Fruit fly (Drosophila melanogaster) whole organism, embryonic: Measurements from ENCODE around the gene CG11790.

Source experiments
- Awh ChIP-seq: fragments of 200-800 bp; sonication (Bioruptor generic); IDR thresholded peaks from 2 replicates; pipeline ENCODE4, ENCODE4 v1.3.6; 2022; ENCODE audit warnings: missing biosample characterization, missing genetic modification characterization
- B-H1 ChIP-seq: fragments of 200-800 bp; sonication (Bioruptor generic); IDR thresholded peaks from 3 replicates; pipeline ENCODE4 v1.3.6; 2022; ENCODE audit warnings: missing biosample characterization, missing genetic modification characterization
- BEAF-32 ChIP-seq: fragments of 200-800 bp; sonication (Bioruptor generic); optimal IDR thresholded peaks from 3 replicates; lab custom pipeline; 2017; ENCODE audit warnings: missing biosample characterization, missing genetic modification characterization, mild to moderate bottlenecking, moderate library complexity, missing genetic modification reagents
- CG12071 ChIP-seq: fragments of 200-800 bp; sonication (Bioruptor generic); optimal IDR thresholded peaks from 3 replicates; lab custom pipeline; 2018; ENCODE audit warnings: missing biosample characterization, mild to moderate bottlenecking, missing genetic modification characterization
- CG13287 ChIP-seq: fragments of 200-800 bp; sonication (Bioruptor generic); IDR thresholded peaks from 2 replicates; pipeline ENCODE4 v1.3.6; 2022; ENCODE audit warnings: missing biosample characterization, missing genetic modification characterization; ENCODE audit not compliant: partially characterized antibody
- CG13296 ChIP-seq: fragments of 200-800 bp; sonication (Bioruptor generic); optimal IDR thresholded peaks from 3 replicates; lab custom pipeline; 2018; ENCODE audit warnings: missing biosample characterization, mild to moderate bottlenecking, missing genetic modification characterization
- CG13424 ChIP-seq: fragments of 200-800 bp; sonication (Bioruptor generic); optimal IDR thresholded peaks from 2 replicates; lab custom pipeline; 2019; ENCODE audit warnings: missing biosample characterization, mild to moderate bottlenecking, missing genetic modification characterization, moderate library complexity
- CG14050 ChIP-seq: fragments of 200-800 bp; sonication (Bioruptor generic); IDR thresholded peaks from 3 replicates; pipeline ENCODE4 v1.3.6; 2022; ENCODE audit warnings: missing biosample characterization, missing genetic modification characterization
- CG15011 ChIP-seq: fragments of 200-800 bp; sonication (Bioruptor generic); optimal IDR thresholded peaks from 3 replicates; lab custom pipeline; 2018; ENCODE audit warnings: missing biosample characterization, mild to moderate bottlenecking, missing genetic modification characterization
- CG18262 ChIP-seq: fragments of 200-800 bp; optimal IDR thresholded peaks from 3 replicates; lab custom pipeline; 2019; ENCODE audit warnings: missing biosample characterization, mild to moderate bottlenecking, missing genetic modification characterization, moderate library complexity
- CG18619 ChIP-seq: fragments of 200-800 bp; sonication (Bioruptor generic); optimal IDR thresholded peaks from 3 replicates; lab custom pipeline; 2017; ENCODE audit warnings: missing biosample characterization, mild to moderate bottlenecking, missing genetic modification characterization
- CG2202 ChIP-seq: fragments of 200-800 bp; sonication (Bioruptor generic); optimal IDR thresholded peaks from 2 replicates; lab custom pipeline; 2018; ENCODE audit warnings: missing biosample characterization, mild to moderate bottlenecking, missing genetic modification characterization
- CG30431 ChIP-seq: fragments of 200-800 bp; sonication (Bioruptor generic); optimal IDR thresholded peaks from 2 replicates; lab custom pipeline; 2017; ENCODE audit warnings: missing biosample characterization, missing genetic modification characterization
- CG3281 ChIP-seq: fragments of 200-800 bp; sonication (Bioruptor generic); optimal IDR thresholded peaks from 3 replicates; lab custom pipeline; 2017; ENCODE audit warnings: missing biosample characterization, mild to moderate bottlenecking, missing genetic modification characterization
- CG4360 ChIP-seq: fragments of 200-800 bp; sonication (Bioruptor generic); IDR thresholded peaks from 2 replicates; pipeline ENCODE4 v1.3.6; 2022; ENCODE audit warnings: missing biosample characterization, missing genetic modification characterization
- CG6654 ChIP-seq: fragments of 200-800 bp; sonication (Bioruptor generic); optimal IDR thresholded peaks from 2 replicates; lab custom pipeline; 2017; ENCODE audit warnings: missing biosample characterization, mild to moderate bottlenecking, missing genetic modification characterization
- CG7271 ChIP-seq: fragments of 200-800 bp; sonication (Bioruptor generic); optimal IDR thresholded peaks from 2 replicates; lab custom pipeline; 2018; ENCODE audit warnings: missing biosample characterization, mild to moderate bottlenecking, missing genetic modification characterization, moderate library complexity
- CG8478 ChIP-seq: fragments of >200 bp; optimal IDR thresholded peaks from 2 replicates; lab custom pipeline; 2018
- CG9437 ChIP-seq: fragments of 200-800 bp; sonication (Bioruptor generic); optimal IDR thresholded peaks from 2 replicates; lab custom pipeline; 2018; ENCODE audit warnings: missing biosample characterization, mild to moderate bottlenecking, missing genetic modification characterization
- CHES-1-like ChIP-seq: fragments of 200-800 bp; sonication (Bioruptor generic); optimal IDR thresholded peaks from 2 replicates; lab custom pipeline; 2016; ENCODE audit warnings: missing biosample characterization, missing genetic modification characterization
- CoRest ChIP-seq: fragments of 200-800 bp; sonication (Bioruptor generic); optimal IDR thresholded peaks from 3 replicates; lab custom pipeline; 2018; ENCODE audit warnings: missing biosample characterization, mild to moderate bottlenecking, missing genetic modification characterization, moderate library complexity
- D19B ChIP-seq: fragments of 200-800 bp; sonication (Bioruptor generic); optimal IDR thresholded peaks from 2 replicates; lab custom pipeline; 2017; ENCODE audit warnings: missing biosample characterization, mild to moderate bottlenecking, missing genetic modification characterization
- E2f2 ChIP-seq: fragments of 200-800 bp; sonication (Bioruptor generic); IDR thresholded peaks from 2 replicates; pipeline ENCODE4 v1.3.6; 2022; ENCODE audit warnings: missing biosample characterization, missing genetic modification characterization
- Eip74EF ChIP-seq, 2 experiments: fragments of 200-800 bp in 1 of 2; fragments of >200 bp in 1 of 2; sonication (Bioruptor generic) in 1 of 2; optimal IDR thresholded peaks; 2 replicates each; lab custom pipeline; 2017 to 2019; ENCODE audit warnings: missing biosample characterization in 2 of 2, missing genetic modification characterization in 2 of 2, mild to moderate bottlenecking in 1 of 2, moderate library complexity in 1 of 2
- Ets65A ChIP-seq: fragments of 200-800 bp; sonication (Bioruptor generic); peaks from one replicate; lab custom pipeline; 2016; ENCODE audit warnings: missing biosample characterization, missing genetic modification characterization
- Gsc ChIP-seq: fragments of 200-800 bp; sonication (Bioruptor generic); IDR thresholded peaks from 2 replicates; pipeline ENCODE4 v1.3.6; 2022; ENCODE audit warnings: missing biosample characterization, missing genetic modification characterization
- HLH3B ChIP-seq: fragments of 200-800 bp; sonication (Bioruptor generic); IDR thresholded peaks from 2 replicates; pipeline ENCODE4 v1.3.6; 2022; ENCODE audit warnings: missing biosample characterization, missing genetic modification characterization
- Hmx ChIP-seq: fragments of 200-800 bp; sonication (Bioruptor generic); optimal IDR thresholded peaks from 2 replicates; lab custom pipeline; 2016; ENCODE audit warnings: missing biosample characterization, missing genetic modification characterization
- MESR4 ChIP-seq: fragments of 200-800 bp; sonication (Bioruptor generic); optimal IDR thresholded peaks from 2 replicates; lab custom pipeline; 2018; ENCODE audit warnings: missing biosample characterization, mild to moderate bottlenecking, missing genetic modification characterization, moderate library complexity
- NFAT ChIP-seq: fragments of 200-800 bp; sonication (Bioruptor generic); IDR thresholded peaks from 2 replicates; pipeline ENCODE4 v1.3.6; 2022; ENCODE audit warnings: missing biosample characterization, missing genetic modification characterization
- Ravus ChIP-seq: fragments of 200-800 bp; sonication (Bioruptor generic); IDR thresholded peaks from 2 replicates; pipeline ENCODE4 v1.3.6; 2022; ENCODE audit warnings: missing biosample characterization, missing genetic modification characterization
- Sox102F ChIP-seq: fragments of 200-800 bp; sonication (Bioruptor generic); optimal IDR thresholded peaks from 2 replicates; lab custom pipeline; 2018; ENCODE audit warnings: missing biosample characterization, mild to moderate bottlenecking, missing genetic modification characterization, moderate library complexity
- Sry-β ChIP-seq: fragments of 200-800 bp; sonication (Bioruptor generic); optimal IDR thresholded peaks from 2 replicates; lab custom pipeline; 2018; ENCODE audit warnings: missing biosample characterization, mild to moderate bottlenecking, missing genetic modification characterization, moderate library complexity
- aop ChIP-seq: fragments of 200-800 bp; sonication (Bioruptor generic); IDR thresholded peaks from 2 replicates; pipeline ENCODE4 v1.3.6; 2022; ENCODE audit warnings: missing biosample characterization, missing genetic modification characterization
- ara ChIP-seq: fragments of 200-800 bp; sonication (Bioruptor generic); IDR thresholded peaks from 2 replicates; pipeline ENCODE4 v1.3.6; 2022; ENCODE audit warnings: missing biosample characterization, missing genetic modification characterization
- cas ChIP-seq: fragments of 200-800 bp; sonication (Bioruptor generic); IDR thresholded peaks from 2 replicates; pipeline ENCODE4 v1.3.6; 2022; ENCODE audit warnings: missing biosample characterization, missing genetic modification characterization
- corto ChIP-seq: fragments of 200-800 bp; sonication (Bioruptor generic); optimal IDR thresholded peaks from 2 replicates; lab custom pipeline; 2016; ENCODE audit warnings: missing biosample characterization, mild to moderate bottlenecking, missing genetic modification characterization, moderate library complexity
- eve ChIP-seq, 2 experiments: fragments of >200 bp; optimal IDR thresholded peaks; 2 replicates each; lab custom pipeline; 2017; ENCODE audit warnings: missing biosample characterization in 2 of 2, missing genetic modification characterization in 2 of 2
- eyg ChIP-seq: fragments of 200-800 bp; sonication (Bioruptor generic); optimal IDR thresholded peaks from 3 replicates; lab custom pipeline; 2016; ENCODE audit warnings: missing biosample characterization, missing genetic modification characterization
- fd3F ChIP-seq: fragments of 200-800 bp; sonication (Bioruptor generic); optimal IDR thresholded peaks from 2 replicates; lab custom pipeline; 2018; ENCODE audit warnings: missing biosample characterization, mild to moderate bottlenecking, missing genetic modification characterization, moderate library complexity
- gcm ChIP-seq: fragments of 200-800 bp; sonication (Bioruptor generic); optimal IDR thresholded peaks from 2 replicates; lab custom pipeline; 2019; ENCODE audit warnings: missing biosample characterization, mild to moderate bottlenecking, missing genetic modification characterization, moderate library complexity
- lmd ChIP-seq: fragments of 200-800 bp; sonication (Bioruptor generic); IDR thresholded peaks from 2 replicates; pipeline ENCODE4 v1.3.6; 2022; ENCODE audit warnings: missing biosample characterization, missing genetic modification characterization
- lola ChIP-seq, 3 experiments: fragments of >200 bp in 2 of 3; fragments of 200-800 bp in 1 of 3; sonication (Bioruptor generic) in 1 of 3; optimal IDR thresholded peaks; 2 replicates each; lab custom pipeline; 2017 to 2019; ENCODE audit warnings: missing biosample characterization in 3 of 3, missing genetic modification characterization in 3 of 3, mild to moderate bottlenecking in 1 of 3, moderate library complexity in 1 of 3
- pan ChIP-seq, 4 experiments: fragments of >200 bp in 3 of 4; fragments of 200-800 bp in 1 of 4; sonication (Bioruptor generic) in 1 of 4; optimal IDR thresholded peaks in 3 of 4; IDR thresholded peaks in 1 of 4; 2 replicates each; pipeline versions ENCODE4 v1.3.6 to Lab custom; 2017 to 2022; ENCODE audit warnings: missing biosample characterization in 2 of 4, missing genetic modification characterization in 2 of 4, mixed read lengths in 1 of 4
- pita ChIP-seq: fragments of 200-800 bp; sonication (Bioruptor generic); optimal IDR thresholded peaks from 2 replicates; lab custom pipeline; 2017; ENCODE audit warnings: missing biosample characterization, mild to moderate bottlenecking, missing genetic modification characterization
- psq ChIP-seq: fragments of 200-800 bp; sonication (Bioruptor generic); optimal IDR thresholded peaks from 2 replicates; lab custom pipeline; 2017; ENCODE audit warnings: missing biosample characterization, missing genetic modification characterization
- sob ChIP-seq: fragments of 200-800 bp; sonication (Bioruptor generic); IDR thresholded peaks from 2 replicates; pipeline ENCODE4 v1.3.6; 2022; ENCODE audit warnings: missing biosample characterization, missing genetic modification characterization
- trem ChIP-seq: fragments of 200-800 bp; optimal IDR thresholded peaks from 3 replicates; lab custom pipeline; 2019; ENCODE audit warnings: missing biosample characterization, mild to moderate bottlenecking, missing genetic modification characterization, moderate library complexity

The CG11790 gene

DNA sequence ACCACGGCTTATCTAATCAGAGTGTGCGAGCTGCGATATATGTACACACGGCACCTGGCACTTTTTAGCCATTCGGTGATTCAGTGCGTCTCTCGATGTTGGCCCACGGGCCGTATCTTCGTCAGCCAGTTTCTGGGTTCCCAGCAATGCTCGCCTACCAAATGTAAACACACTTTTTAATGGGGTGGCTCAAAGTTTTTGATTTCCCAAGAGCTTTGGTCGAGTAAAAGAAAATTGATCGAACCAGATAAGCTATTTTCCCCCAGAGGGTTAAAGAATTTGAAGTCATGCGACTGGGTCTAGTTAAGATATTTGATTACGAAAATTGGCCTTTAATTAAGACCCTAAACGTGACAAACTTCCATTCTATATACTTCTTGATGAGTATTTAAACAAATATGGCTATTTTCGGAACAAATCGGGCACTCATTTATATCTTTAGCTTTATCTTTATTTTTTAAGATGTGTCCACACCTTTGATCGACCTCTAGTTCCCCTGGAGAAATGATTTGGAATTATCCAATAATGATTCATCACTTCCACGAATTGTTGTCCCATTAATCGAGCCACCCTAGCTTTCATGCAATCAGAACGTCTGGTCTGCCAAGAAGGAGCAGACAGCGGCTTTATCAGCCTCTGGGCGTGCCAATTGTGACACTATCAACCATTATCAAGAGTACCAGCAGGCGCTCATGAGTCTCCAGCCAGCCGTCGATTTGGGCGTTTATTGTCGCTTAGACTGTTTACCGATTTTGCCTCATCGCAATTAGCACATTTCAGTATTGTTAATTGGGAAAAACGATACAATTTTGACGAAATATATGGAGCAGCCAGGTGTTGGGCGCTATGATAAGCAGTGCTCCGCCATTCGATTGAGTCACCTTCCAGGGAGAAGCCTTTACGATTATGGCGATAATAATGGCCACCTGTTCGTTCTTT, 20.0 kb upstream of the CG11790 start (continued):
- TF ChIP-seq sob (peak; percentile 26; the same call in 1 of the 2 replicates), B-H1 (no peak), pan (optimal IDR thresholded peaks at IDR 0.05; lab: Kevin White, UChicago) (no peak), pan (GFP tag; optimal IDR thresholded peaks at IDR 0.05 in 1 of 2, IDR thresholded peaks at IDR 0.05 in 1 of 2) (peak in 1 of 2 experiments; percentile 9), trem (no peak), fd3F (GFP tag; lab: Kevin White, UChicago) (peak; percentile 24), Ravus (GFP tag; lab: Robert Waterston, UW) (no peak), CG13424 (tag; lab: Kevin White, UChicago) (peak; percentile 59), Gsc (GFP tag; lab: Robert Waterston, UW) (no peak), CG15011 (GFP tag; lab: Kevin White, UChicago) (no peak), Eip74EF (GFP tag; optimal IDR thresholded peaks at IDR 0.05; lab: Kevin White, UChicago) (no peak), CG13296 (GFP tag; lab: Kevin White, UChicago) (peak; percentile 48), HLH3B (GFP tag; lab: Robert Waterston, UW) (no peak), CG14050 (no peak), CG3281 (GFP tag; lab: Kevin White, UChicago) (peak; percentile 72), Awh (no peak), eve (GFP tag; optimal IDR thresholded peaks at IDR 0.05; lab: Kevin White, UChicago) (no peak), eyg (no peak), D19B (GFP tag; lab: Kevin White, UChicago) (peak; percentile 52), CHES-1-like (GFP tag; lab: Kevin White, UChicago) (no peak), psq (GFP tag; lab: Kevin White, UChicago) (no peak), Ets65A (GFP tag; lab: Kevin White, UChicago) (peak; percentile 90), BEAF-32 (no peak), CG30431 (GFP tag; lab: Kevin White, UChicago) (no peak), ara (GFP tag; lab: Robert Waterston, UW) (no peak), NFAT (GFP tag; lab: Robert Waterston, UW) (peak; percentile 20; the same call in 1 of the 2 replicates), lola (GFP tag; optimal IDR thresholded peaks at IDR 0.05; lab: Kevin White, UChicago) (no peak), Sox102F (GFP tag; lab: Kevin White, UChicago) (no peak), pita (no peak), CoRest (no peak), lmd (GFP tag; lab: Robert Waterston, UW) (no peak), CG7271 (tag; lab: Kevin White, UChicago) (no peak), CG8478 (lab: Kevin White, UChicago) (no peak), Hmx (no peak), CG6654 (GFP tag; lab: Kevin White, UChicago) (no peak), E2f2 (GFP tag; lab: Robert Waterston, UW) (no peak), MESR4 (GFP tag; lab: Kevin White, UChicago) (no peak), CG4360 (GFP tag; lab: Robert Waterston, UW) (no peak), corto (GFP tag; lab: Kevin White, UChicago) (peak; percentile 80), CG18262 (tag; lab: Kevin White, UChicago) (no peak), Sry-β (GFP tag; lab: Kevin White, UChicago) (no peak), aop (GFP tag; lab: Robert Waterston, UW) (no peak), gcm (GFP tag; lab: Kevin White, UChicago) (no peak), cas (no peak), CG18619 (peak; percentile 64), CG12071 (GFP tag; lab: Kevin White, UChicago) (no peak), CG2202 (no peak), CG13287 (GFP tag; lab: Robert Waterston, UW) (no peak), CG9437 (GFP tag; lab: Kevin White, UChicago) (peak; percentile 61)
